Worm (Caenorhabditis elegans) whole organism, early embryonic: Measurements from ENCODE around the gene zmp-1.

Experiments
- B0310.2 ChIP-seq: sonication (generic microtip); optimal IDR thresholded peaks from 2 replicates; lab custom pipeline; 2016; ENCODE audit warnings: mild to moderate bottlenecking, missing genetic modification characterization, missing compliant biosample characterization
- ama-1 ChIP-seq: fragments of 150-350 bp; optimal IDR thresholded peaks from 2 replicates; lab custom pipeline; 2014
- ets-7 ChIP-seq: sonication (generic microtip); optimal IDR thresholded peaks from 2 replicates; lab custom pipeline; 2016; ENCODE audit warnings: missing genotype, missing genetic modification characterization, missing compliant biosample characterization
- flt-1 ChIP-seq: fragments of 200-800 bp; sonication (Bioruptor generic); IDR thresholded peaks from 2 replicates; pipeline ENCODE4 v1.3.6; 2022; ENCODE audit warnings: missing genetic modification characterization, missing compliant biosample characterization
- hmg-4 ChIP-seq: fragments of 200-800 bp; sonication (Bioruptor generic); optimal IDR thresholded peaks from 2 replicates; lab custom pipeline; 2018; ENCODE audit warnings: mild to moderate bottlenecking, missing genetic modification characterization, missing compliant biosample characterization
- hnd-1 ChIP-seq: sonication (generic microtip); optimal IDR thresholded peaks from 2 replicates; lab custom pipeline; 2016; ENCODE audit warnings: missing genetic modification characterization, missing compliant biosample characterization
- scrt-1 ChIP-seq: fragments of 200-800 bp; sonication (Bioruptor generic); IDR thresholded peaks from 2 replicates; pipeline ENCODE4 v1.3.6; 2022; ENCODE audit warnings: missing genetic modification characterization, missing compliant biosample characterization
- tbx-11 ChIP-seq: fragments of 200-800 bp; sonication (Bioruptor generic); IDR thresholded peaks from 2 replicates; pipeline ENCODE4 v1.3.6; 2022; ENCODE audit warnings: missing genetic modification characterization, missing compliant biosample characterization

DNA sequence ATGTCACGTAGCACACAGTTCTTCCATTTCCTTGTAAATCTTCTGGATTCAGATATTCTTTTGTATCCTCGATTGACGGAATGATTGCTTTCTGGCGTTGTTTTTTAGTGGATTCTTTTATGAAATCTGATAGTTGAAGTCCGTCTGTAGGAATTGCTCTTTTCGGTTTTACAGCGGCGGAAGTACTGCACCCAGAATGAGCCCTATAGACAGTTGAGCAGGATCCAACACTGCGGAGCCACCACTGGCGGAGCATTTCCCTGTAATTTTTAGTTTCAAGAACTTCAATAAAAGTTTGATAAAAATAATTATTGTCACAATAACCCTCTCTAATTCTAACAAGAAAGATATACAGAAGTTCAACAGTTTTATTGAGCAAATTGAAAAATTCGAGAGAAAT, 13.1 kb upstream of the zmp-1 start, which contains the start of gene F25B5.5:
- TF ChIP-seq ets-7 (no peak), tbx-11 (GFP tag; lab: Robert Waterston, UW) (no peak), ama-1 (lab: Kevin White, UChicago) (no peak), B0310.2 (tag; lab: Kevin White, UChicago) (no peak), hnd-1 (no peak), scrt-1 (GFP tag; lab: Robert Waterston, UW) (no peak), flt-1 (GFP tag; lab: Robert Waterston, UW) (no peak), hmg-4 (GFP tag; lab: Kevin White, UChicago) (no peak)
